Worm (Caenorhabditis elegans): ENCODE measurements around the gene clec-129.
A peak's percentile ranks its signal among the peaks of the same experiment; 100 is the strongest.

clec-129 gene

DNA sequence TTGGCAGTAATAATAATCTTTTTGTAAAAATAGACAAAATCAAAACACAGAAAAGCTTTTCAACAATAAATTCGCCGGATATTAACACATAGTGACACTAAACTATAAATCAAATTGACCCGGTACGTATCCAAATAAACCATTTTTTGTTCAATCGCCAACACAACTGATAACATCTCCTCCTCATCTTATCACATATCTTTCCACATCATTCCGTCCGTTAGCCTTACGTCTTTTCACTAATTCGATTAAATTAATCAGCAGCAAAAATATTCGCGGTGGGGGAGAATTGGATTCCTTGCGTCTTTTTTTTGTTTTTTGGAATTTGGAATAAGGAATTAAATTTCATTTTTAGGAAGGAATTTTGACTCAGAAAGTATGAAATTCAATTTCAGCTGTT lies 14.7 kb upstream of the clec-129 start:
- TF ChIP-seq nhr-179 (tag; optimal IDR thresholded peaks at IDR 0.05): no peak
- TF ChIP-seq xnd-1 (tag; optimal IDR thresholded peaks at IDR 0.05): no peak
- no peak for TF ChIP-seq Y53G8AR.9 (GFP tag; conservative IDR thresholded peaks at IDR 0.05)
- no peak for TF ChIP-seq ceh-100 (GFP tag; IDR thresholded peaks at IDR 0.05)

DNA sequence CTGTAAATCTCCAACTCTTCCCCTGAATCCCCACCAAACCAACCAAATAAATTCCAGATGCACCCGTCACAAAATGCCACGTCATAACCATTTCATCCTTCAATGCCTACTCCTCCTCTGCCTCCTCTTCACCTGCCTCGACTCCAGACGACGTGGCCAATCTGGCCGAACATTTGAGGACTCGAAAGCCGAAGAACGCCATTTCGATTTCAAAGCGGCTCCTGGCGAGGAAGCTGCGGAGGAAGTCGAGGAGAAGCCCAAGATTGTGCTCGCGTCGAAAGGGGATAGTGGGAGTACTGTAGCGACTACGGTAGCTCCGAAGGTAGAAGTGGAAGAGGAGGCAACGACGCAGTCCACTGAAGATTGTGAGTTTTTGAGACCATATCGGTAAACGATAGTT lies 13.9 kb upstream of the clec-129 start, which contains the start of gene lgc-45:
TSS of gene lgc-45 (plus strand) at position 56 of the 400 bp plus-strand sequence.
- no peak for TF ChIP-seq ztf-26 (tag; optimal IDR thresholded peaks at IDR 0.05)
- no peak for TF ChIP-seq egl-18 (GFP tag; IDR thresholded peaks at IDR 0.05)
- TF ChIP-seq ceh-27 (GFP tag; optimal IDR thresholded peaks at IDR 0.05): no peak
- no peak for TF ChIP-seq nhr-179 (tag; optimal IDR thresholded peaks at IDR 0.05)
- peak; percentile 72 for TF ChIP-seq zfh-2 (GFP tag; conservative IDR thresholded peaks at IDR 0.05)
- no peak for TF ChIP-seq chd-7 (tag; optimal IDR thresholded peaks at IDR 0.05)
- no peak for TF ChIP-seq ekl-4 (GFP tag; IDR thresholded peaks at IDR 0.05)
- no peak for TF ChIP-seq F57A8.1 (GFP tag; optimal IDR thresholded peaks at IDR 0.05)
- TF ChIP-seq mxl-1 (tag; optimal IDR thresholded peaks at IDR 0.05): no peak

DNA sequence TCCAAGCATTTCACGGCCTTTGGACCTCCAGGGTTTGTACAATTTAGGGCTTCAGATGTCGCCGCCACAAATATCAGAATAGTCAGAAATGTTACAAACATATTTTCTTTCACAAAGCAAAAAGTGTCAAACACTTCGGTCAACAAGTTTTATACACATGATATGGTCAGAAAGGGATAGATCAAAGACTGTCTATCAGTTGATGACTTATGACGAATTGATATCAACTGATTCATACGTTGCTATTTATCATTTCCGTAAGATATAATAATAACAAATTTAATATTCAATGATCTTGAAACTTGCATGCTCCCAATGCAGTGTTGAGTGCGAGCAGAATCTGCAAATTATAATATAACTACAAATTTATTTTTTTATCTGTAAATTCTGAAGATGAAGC lies 10.7 kb upstream of the clec-129 start, which contains the start of gene W10G11.1:
TSS of gene W10G11.1 (minus strand) at position 101 of the 400 bp plus-strand sequence.
- TF ChIP-seq rec-8 (tag; optimal IDR thresholded peaks at IDR 0.05): no peak
- TF ChIP-seq ceh-91 (GFP tag; IDR thresholded peaks at IDR 0.05): no peak
- TF ChIP-seq sea-2 (GFP tag; IDR thresholded peaks at IDR 0.05): no peak
- TF ChIP-seq snpc-4 (GFP tag; optimal IDR thresholded peaks at IDR 0.05): no peak
- no peak for TF ChIP-seq snpc-4 (tag; optimal IDR thresholded peaks at IDR 0.05)
- TF ChIP-seq unc-130 (GFP tag; optimal IDR thresholded peaks at IDR 0.05): no peak
- TF ChIP-seq F55B11.4 (tag; optimal IDR thresholded peaks at IDR 0.05; ENCODE audit: borderline replicate concordance, insufficient read depth): no peak
- no peak for TF ChIP-seq cebp-1 (GFP tag; IDR thresholded peaks at IDR 0.05)
- TF ChIP-seq cebp-1 (tag; optimal IDR thresholded peaks at IDR 0.05): no peak
- no peak for TF ChIP-seq ceh-58 (GFP tag; IDR thresholded peaks at IDR 0.05)
- no peak for TF ChIP-seq ama-1 (optimal IDR thresholded peaks at IDR 0.05)
- no peak for TF ChIP-seq ama-1 (GFP tag; optimal IDR thresholded peaks at IDR 0.05)
- TF ChIP-seq madf-8 (GFP tag; conservative IDR thresholded peaks at IDR 0.05): no peak
- TF ChIP-seq xnd-1 (tag; optimal IDR thresholded peaks at IDR 0.05): no peak
- TF ChIP-seq lag-1 (GFP tag; IDR thresholded peaks at IDR 0.05): no peak
- TF ChIP-seq ceh-27 (GFP tag; optimal IDR thresholded peaks at IDR 0.05): no peak
- TF ChIP-seq B0019.2 (GFP tag; conservative IDR thresholded peaks at IDR 0.05): no peak
- no peak for TF ChIP-seq lsl-1 (GFP tag; optimal IDR thresholded peaks at IDR 0.05)
- no peak for TF ChIP-seq F57C9.4 (tag; optimal IDR thresholded peaks at IDR 0.05)
- TF ChIP-seq F33H1.4 (GFP tag; IDR thresholded peaks at IDR 0.05): no peak
- no peak for TF ChIP-seq rcor-1 (GFP tag; IDR thresholded peaks at IDR 0.05)
- TF ChIP-seq ztf-28 (GFP tag; IDR thresholded peaks at IDR 0.05): no peak
- TF ChIP-seq lin-40 (tag; optimal IDR thresholded peaks at IDR 0.05): no peak

DNA sequence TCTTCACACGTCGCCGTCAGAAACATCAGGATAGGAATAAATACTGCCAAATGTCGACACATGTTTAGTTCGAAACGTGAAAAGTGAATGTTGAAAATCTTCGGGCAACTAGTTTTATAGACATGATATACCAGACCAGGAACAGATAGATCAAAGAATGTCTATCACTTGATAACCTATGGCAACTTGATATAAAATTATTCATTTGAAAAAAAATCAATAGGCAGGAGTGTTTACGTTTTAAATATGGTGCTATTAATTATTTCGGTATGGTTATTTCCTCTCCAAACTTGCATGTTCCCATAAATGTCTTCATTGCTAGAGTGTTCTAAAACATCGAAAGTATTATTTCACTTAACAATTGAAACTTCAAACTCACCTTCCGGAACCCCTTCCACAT lies 9.7 kb upstream of the clec-129 start, which contains the start of gene W10G11.2:
TSS of gene W10G11.2 (minus strand) at position 101 of the 400 bp plus-strand sequence.
- TF ChIP-seq Y53G8AR.9 (GFP tag; conservative IDR thresholded peaks at IDR 0.05) (no peak), mes-4 (tag; optimal IDR thresholded peaks at IDR 0.05) (no peak), ztf-22 (GFP tag; optimal IDR thresholded peaks at IDR 0.05) (no peak), F39B2.1 (GFP tag; IDR thresholded peaks at IDR 0.05) (no peak), hmg-20 (GFP tag; IDR thresholded peaks at IDR 0.05) (no peak), ztf-3 (GFP tag; optimal IDR thresholded peaks at IDR 0.05) (no peak), K11D2.4 (GFP tag; IDR thresholded peaks at IDR 0.05) (no peak), F33H1.4 (GFP tag; IDR thresholded peaks at IDR 0.05) (no peak), pha-4 (tag; optimal IDR thresholded peaks at IDR 0.05) (no peak), efl-1 (GFP tag; optimal IDR thresholded peaks at IDR 0.05) (no peak), F10E7.11 (tag; optimal IDR thresholded peaks at IDR 0.05) (no peak), zfh-2 (GFP tag; conservative IDR thresholded peaks at IDR 0.05) (no peak)
